Fruit fly (Drosophila melanogaster): Measurements from ENCODE around the gene dysf.

The dysf gene

DNA sequence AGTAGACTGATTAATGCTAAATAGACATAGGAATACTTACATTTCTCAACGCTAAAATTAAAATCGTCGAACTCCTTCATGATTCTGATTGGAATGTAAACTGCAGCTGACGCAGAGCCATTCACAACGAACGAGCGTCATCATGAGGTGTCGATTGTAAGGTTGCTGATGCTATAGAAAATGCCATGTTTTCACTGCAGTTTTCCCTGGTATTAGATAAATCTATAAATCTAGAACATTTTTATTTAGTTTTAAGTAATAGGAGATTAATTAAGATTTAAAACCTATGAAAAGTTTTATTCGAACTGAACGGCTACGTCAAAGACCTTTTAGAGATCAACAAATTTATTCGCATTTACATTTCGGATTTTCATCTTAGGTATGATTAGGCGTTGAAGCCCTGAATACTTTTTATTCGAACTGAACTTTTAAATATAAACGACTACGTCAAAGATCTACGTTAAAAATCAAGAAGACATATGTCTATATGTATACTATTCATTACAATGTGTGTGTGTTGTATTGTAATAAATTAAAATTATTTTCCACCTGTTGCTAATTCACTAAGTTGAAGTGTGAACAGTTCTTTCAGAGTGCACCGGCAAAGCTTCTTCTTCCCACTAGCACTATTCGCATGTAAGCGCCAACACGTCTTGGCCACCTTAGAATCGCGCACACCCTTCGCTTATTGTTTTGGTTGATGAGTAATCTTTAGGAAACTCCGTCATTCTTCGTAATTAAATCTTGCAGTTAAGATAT lies 46.2 kb downstream of the dysf start, which contains the start of the genes Exo84 and Vps2:
Gene Exo84 (minus strand): TSS at position 108 of the 759 bp plus-strand sequence.
Gene Vps2 (plus strand): TSS at position 672 of the 759 bp plus-strand sequence.
- TF ChIP-seq HLH106 (tag; optimal IDR thresholded peaks at IDR 0.05) (peak; percentile 63), GATAd (GFP tag; optimal IDR thresholded peaks at IDR 0.05) (no peak), foxo (GFP tag; optimal IDR thresholded peaks at IDR 0.05) (peak in 1 of 2 experiments; percentile 47), CG9705 (GFP tag; optimal IDR thresholded peaks at IDR 0.05) (peak; percentile 19), sv (GFP tag; optimal IDR thresholded peaks at IDR 0.05) (peak; percentile 41), OdsH (GFP tag; optimal IDR thresholded peaks at IDR 0.05) (peak; percentile 11), Hr78 (GFP tag; optimal IDR thresholded peaks at IDR 0.05) (peak; percentile 15), Jra (GFP tag; optimal IDR thresholded peaks at IDR 0.05) (peak; percentile 0), woc (GFP tag; optimal IDR thresholded peaks at IDR 0.05) (peak; percentile 84), rgr (GFP tag; optimal IDR thresholded peaks at IDR 0.05) (peak; percentile 75), Sp1 (GFP tag; optimal IDR thresholded peaks at IDR 0.05) (peak; percentile 32), dmrt93B (GFP tag; optimal IDR thresholded peaks at IDR 0.05) (peak; percentile 55), psq (GFP tag; optimal IDR thresholded peaks at IDR 0.05) (peak; percentile 21), Dif (GFP tag; optimal IDR thresholded peaks at IDR 0.05; ENCODE audit: partially characterized antibody) (no peak), ey (GFP tag; optimal IDR thresholded peaks at IDR 0.05) (peak; percentile 7), Myc (optimal IDR thresholded peaks at IDR 0.05) (no peak), CG32264 (GFP tag; optimal IDR thresholded peaks at IDR 0.05) (no peak)

- TF ChIP-seq woc (GFP tag; optimal IDR thresholded peaks at IDR 0.05), result peak; percentile 94
- TF ChIP-seq usp (GFP tag; optimal IDR thresholded peaks at IDR 0.05), result no peak
- peak; percentile 75 for TF ChIP-seq GATAd (GFP tag; optimal IDR thresholded peaks at IDR 0.05)
- peak; percentile 90 for TF ChIP-seq CG32264 (GFP tag; optimal IDR thresholded peaks at IDR 0.05)
- no peak for TF ChIP-seq brk (GFP tag; optimal IDR thresholded peaks at IDR 0.05)
- TF ChIP-seq HLH106 (tag; optimal IDR thresholded peaks at IDR 0.05), result peak; percentile 93
- peak; percentile 2 for TF ChIP-seq Dfd (GFP tag; optimal IDR thresholded peaks at IDR 0.05)
- peak; percentile 45 for TF ChIP-seq Abd-B (GFP tag; optimal IDR thresholded peaks at IDR 0.05)
- TF ChIP-seq jim (GFP tag; optimal IDR thresholded peaks at IDR 0.05), result no peak
- TF ChIP-seq N (GFP tag; optimal IDR thresholded peaks at IDR 0.05), result peak; percentile 88
- peak; percentile 3 for TF ChIP-seq Myc (optimal IDR thresholded peaks at IDR 0.05)
- TF ChIP-seq CrebA (GFP tag; optimal IDR thresholded peaks at IDR 0.05; ENCODE audit: borderline replicate concordance), result no peak
- no peak for TF ChIP-seq pan (optimal IDR thresholded peaks at IDR 0.05)
- peak; percentile 77 for TF ChIP-seq CG9705 (GFP tag; optimal IDR thresholded peaks at IDR 0.05)
- TF ChIP-seq Jra (GFP tag; optimal IDR thresholded peaks at IDR 0.05), result peak; percentile 94
- peak; percentile 97 for TF ChIP-seq OdsH (GFP tag; optimal IDR thresholded peaks at IDR 0.05)
- TF ChIP-seq lola (GFP tag; optimal IDR thresholded peaks at IDR 0.05), result no peak
- TF ChIP-seq h (GFP tag; optimal IDR thresholded peaks at IDR 0.05), result peak; percentile 98
- TF ChIP-seq sv (GFP tag; optimal IDR thresholded peaks at IDR 0.05), result peak; percentile 94
- peak; percentile 93 for TF ChIP-seq dmrt93B (GFP tag; optimal IDR thresholded peaks at IDR 0.05)
- TF ChIP-seq dsf (GFP tag; optimal IDR thresholded peaks at IDR 0.05; ENCODE audit: borderline replicate concordance), result peak; percentile 86
- TF ChIP-seq Dif (GFP tag; optimal IDR thresholded peaks at IDR 0.05; ENCODE audit: partially characterized antibody), result no peak
- no peak for TF ChIP-seq tai (GFP tag; optimal IDR thresholded peaks at IDR 0.05)
- peak; percentile 98 for TF ChIP-seq rgr (GFP tag; optimal IDR thresholded peaks at IDR 0.05)
- peak; percentile 81 for TF ChIP-seq Hr83 (GFP tag; optimal IDR thresholded peaks at IDR 0.05; ENCODE audit: poor library complexity, severe bottlenecking)
- peak; percentile 61 for TF ChIP-seq Hr78 (GFP tag; optimal IDR thresholded peaks at IDR 0.05)
- TF ChIP-seq foxo (GFP tag; optimal IDR thresholded peaks at IDR 0.05), result peak; percentile 71 to 98
- TF ChIP-seq br (GFP tag; optimal IDR thresholded peaks at IDR 0.05), result peak; percentile 96
- TF ChIP-seq Vsx2 (GFP tag; optimal IDR thresholded peaks at IDR 0.05; ENCODE audit: partially characterized antibody), result no peak
- TF ChIP-seq Sp1 (GFP tag; optimal IDR thresholded peaks at IDR 0.05), result peak; percentile 93
- peak; percentile 96 for TF ChIP-seq Hnf4 (GFP tag; optimal IDR thresholded peaks at IDR 0.05)
- peak; percentile 92 for TF ChIP-seq psq (GFP tag; optimal IDR thresholded peaks at IDR 0.05)
- TF ChIP-seq dl (GFP tag; optimal IDR thresholded peaks at IDR 0.05; ENCODE audit: insufficient read depth in 1 of 2, partially characterized antibody in 2 of 2), result no peak
- TF ChIP-seq sage (GFP tag; optimal IDR thresholded peaks at IDR 0.05), result peak; percentile 87
- TF ChIP-seq Mio (GFP tag; optimal IDR thresholded peaks at IDR 0.05), result peak; percentile 90
- peak; percentile 97 for TF ChIP-seq fru (GFP tag; optimal IDR thresholded peaks at IDR 0.05)
- peak; percentile 98 for TF ChIP-seq ey (GFP tag; optimal IDR thresholded peaks at IDR 0.05)
- TF ChIP-seq Rel (GFP tag; optimal IDR thresholded peaks at IDR 0.05), result peak; percentile 44
- peak; percentile 62 for TF ChIP-seq Rel (tag; optimal IDR thresholded peaks at IDR 0.05)
Observed at dm6 chr3R:26042131-26042885, 56.2 kb downstream of the dysf start.
